Worm (Caenorhabditis elegans) whole organism, midembryonic: ENCODE measurements around the gene Y6G8.15.

Experiments
- cog-1 ChIP-seq: sonication (generic microtip); optimal IDR thresholded peaks from 2 replicates; lab custom pipeline; 2016; ENCODE audit warnings: missing genetic modification characterization, missing compliant biosample characterization
- flt-1 ChIP-seq: fragments of 200-800 bp; sonication (Bioruptor generic); IDR thresholded peaks from 2 replicates; pipeline ENCODE4 v1.3.6; 2022; ENCODE audit warnings: missing genetic modification characterization, missing compliant biosample characterization

ce11 chrV:17660003-17660402, 49.6 kb upstream of the Y6G8.15 start, which contains the start of gene dgat-2:
- no peak for TF ChIP-seq flt-1 (GFP tag; lab: Robert Waterston, UW)
- no peak for TF ChIP-seq cog-1 (tag; lab: Kevin White, UChicago)
